Worm (Caenorhabditis elegans): ENCODE results near the gene F13B6.1.
"Not testable (repeated sequence)": the region's sequence is repeated elsewhere in the genome, so short reads cannot be mapped to it uniquely, and the experiment has no call there.

- TF ChIP-seq hnd-1 (tag; optimal IDR thresholded peaks at IDR 0.05); ama-1 (optimal IDR thresholded peaks at IDR 0.05); scrt-1 (GFP tag; IDR thresholded peaks at IDR 0.05): not testable (repeated sequence)
Measured at ce11 chrIV:7440985-7441384, 15.3 kb upstream of the F13B6.1 start.

Measured in whole organism, early embryonic.